Worm (Caenorhabditis elegans) whole organism, mixed stage, embryonic: ENCODE measurements around the gene K09E9.4.
A peak's percentile ranks its signal among the peaks of the same experiment; 100 is the strongest.

Experiments used
- M03D4.4 ChIP-seq: sonication (generic microtip); optimal IDR thresholded peaks from 2 replicates; lab custom pipeline; 2017; ENCODE audit warnings: mild to moderate bottlenecking, missing genetic modification characterization, missing compliant biosample characterization
- bed-3 ChIP-seq: fragments of 200-800 bp; sonication (Bioruptor generic); optimal IDR thresholded peaks from 3 replicates; lab custom pipeline; 2018; ENCODE audit warnings: mild to moderate bottlenecking, missing genetic modification characterization, moderate library complexity, missing compliant biosample characterization
- blmp-1 ChIP-seq: fragments of 150-350 bp; optimal IDR thresholded peaks from 2 replicates; lab custom pipeline; 2014; ENCODE audit warnings: missing biosample characterization, missing genetic modification characterization
- ceh-39 ChIP-seq: fragments of 150-350 bp; optimal IDR thresholded peaks from 2 replicates; lab custom pipeline; 2014; ENCODE audit warnings: missing biosample characterization, missing genetic modification characterization
- ceh-43 ChIP-seq: fragments of 200-800 bp; sonication (Bioruptor generic); optimal IDR thresholded peaks from 2 replicates; lab custom pipeline; 2018; ENCODE audit warnings: mild to moderate bottlenecking, missing genetic modification characterization, moderate library complexity, missing compliant biosample characterization
- ceh-83 ChIP-seq: fragments of 200-800 bp; sonication (Bioruptor generic); optimal IDR thresholded peaks from 2 replicates; lab custom pipeline; 2018; ENCODE audit warnings: mild to moderate bottlenecking, missing genetic modification characterization, missing compliant biosample characterization
- ces-1 ChIP-seq: fragments of 150-350 bp; optimal IDR thresholded peaks from 2 replicates; lab custom pipeline; 2014; ENCODE audit warnings: missing biosample characterization, missing genetic modification reagents, missing genetic modification characterization
- cnd-1 ChIP-seq: fragments of 200-800 bp; sonication (Bioruptor generic); optimal IDR thresholded peaks from 2 replicates; lab custom pipeline; 2018; ENCODE audit warnings: mild to moderate bottlenecking, missing genetic modification characterization, missing compliant biosample characterization
- drap-1 ChIP-seq: fragments of 200-800 bp; sonication (Bioruptor generic); optimal IDR thresholded peaks from 3 replicates; lab custom pipeline; 2018; ENCODE audit warnings: mild to moderate bottlenecking, missing genetic modification characterization, missing compliant biosample characterization
- elt-1 ChIP-seq: sonication (generic microtip); optimal IDR thresholded peaks from 2 replicates; lab custom pipeline; 2017; ENCODE audit warnings: missing genetic modification characterization, mild to moderate bottlenecking, missing compliant biosample characterization, antibody characterized with exemption, moderate library complexity, borderline replicate concordance; ENCODE audit not compliant: insufficient read depth
- elt-3 ChIP-seq: fragments of 150-350 bp; optimal IDR thresholded peaks from 2 replicates; lab custom pipeline; 2014; ENCODE audit warnings: missing biosample characterization, missing genetic modification characterization
- flh-1 ChIP-seq: fragments of 200-800 bp; sonication (Bioruptor generic); optimal IDR thresholded peaks from 2 replicates; lab custom pipeline; 2018; ENCODE audit warnings: mild to moderate bottlenecking, missing genetic modification characterization, moderate library complexity, missing compliant biosample characterization
- ham-2 ChIP-seq: fragments of 200-800 bp; sonication (Bioruptor generic); optimal IDR thresholded peaks from 2 replicates; lab custom pipeline; 2018; ENCODE audit warnings: mild to moderate bottlenecking, missing genetic modification characterization, missing compliant biosample characterization
- hlh-1 ChIP-seq: fragments of 150-350 bp; optimal IDR thresholded peaks from 2 replicates; lab custom pipeline; 2014; ENCODE audit warnings: missing biosample characterization, missing genetic modification reagents, missing genetic modification characterization
- lin-13 ChIP-seq: fragments of 150-350 bp; optimal IDR thresholded peaks from 2 replicates; lab custom pipeline; 2014; ENCODE audit warnings: missing biosample characterization, missing genetic modification characterization
- lin-32 ChIP-seq: fragments of 200-800 bp; sonication (Bioruptor generic); optimal IDR thresholded peaks from 2 replicates; lab custom pipeline; 2018; ENCODE audit warnings: mild to moderate bottlenecking, missing genetic modification characterization, missing compliant biosample characterization
- lsy-2 ChIP-seq: fragments of 150-350 bp; optimal IDR thresholded peaks from 2 replicates; lab custom pipeline; 2014; ENCODE audit warnings: missing biosample characterization, missing genetic modification characterization
- mab-5 ChIP-seq: fragments of 150-350 bp; optimal IDR thresholded peaks from 2 replicates; lab custom pipeline; 2014; ENCODE audit warnings: missing biosample characterization, missing genetic modification characterization
- mep-1 ChIP-seq: fragments of 150-350 bp; optimal IDR thresholded peaks from 2 replicates; lab custom pipeline; 2017; ENCODE audit warnings: missing biosample characterization, missing genetic modification reagents, missing genetic modification characterization, inconsistent platforms
- mls-2 ChIP-seq: sonication (generic microtip); optimal IDR thresholded peaks from 2 replicates; lab custom pipeline; 2016; ENCODE audit warnings: mild to moderate bottlenecking, missing genetic modification characterization, moderate library complexity, missing compliant biosample characterization
- nhr-12 ChIP-seq: fragments of 150-350 bp; optimal IDR thresholded peaks from 2 replicates; lab custom pipeline; 2014; ENCODE audit warnings: missing biosample characterization, missing genetic modification characterization
- nhr-2 ChIP-seq: fragments of 150-350 bp; optimal IDR thresholded peaks from 2 replicates; lab custom pipeline; 2014; ENCODE audit warnings: missing biosample characterization, missing genetic modification characterization
- nhr-237 ChIP-seq: fragments of 150-350 bp; optimal IDR thresholded peaks from 2 replicates; lab custom pipeline; 2014; ENCODE audit warnings: missing biosample characterization, missing genetic modification characterization
- nhr-28 ChIP-seq: fragments of 150-350 bp; optimal IDR thresholded peaks from 2 replicates; lab custom pipeline; 2014; ENCODE audit warnings: missing biosample characterization, missing genetic modification characterization
- nhr-76 ChIP-seq: sonication (generic microtip); optimal IDR thresholded peaks from 2 replicates; lab custom pipeline; 2017; ENCODE audit warnings: missing biosample characterization, missing genetic modification characterization
- pha-4 ChIP-seq: fragments of 150-350 bp; optimal IDR thresholded peaks from 2 replicates; lab custom pipeline; 2018; ENCODE audit warnings: missing biosample characterization, missing genetic modification reagents, missing genetic modification characterization
- sem-2 ChIP-seq: fragments of 200-800 bp; sonication (Bioruptor generic); optimal IDR thresholded peaks from 2 replicates; lab custom pipeline; 2018; ENCODE audit warnings: mild to moderate bottlenecking, missing genetic modification characterization, missing compliant biosample characterization
- snpc-4 ChIP-seq: fragments of 150-350 bp; optimal IDR thresholded peaks from 2 replicates; lab custom pipeline; 2014; ENCODE audit warnings: missing biosample characterization, missing genetic modification characterization
- sptf-1 ChIP-seq: sonication (generic microtip); optimal IDR thresholded peaks from 2 replicates; lab custom pipeline; 2017; ENCODE audit warnings: mild to moderate bottlenecking, missing genetic modification characterization, moderate library complexity, missing compliant biosample characterization
- tbx-8 ChIP-seq: fragments of 200-800 bp; sonication (Bioruptor generic); optimal IDR thresholded peaks from 2 replicates; lab custom pipeline; 2018; ENCODE audit warnings: mild to moderate bottlenecking, missing genetic modification characterization, moderate library complexity, missing compliant biosample characterization
- unc-120 ChIP-seq: sonication (generic microtip); optimal IDR thresholded peaks from 2 replicates; lab custom pipeline; 2017; ENCODE audit warnings: missing genetic modification characterization, missing compliant biosample characterization; ENCODE audit not compliant: poor library complexity, severe bottlenecking
- unc-39 ChIP-seq: fragments of 150-350 bp; optimal IDR thresholded peaks from 2 replicates; lab custom pipeline; 2014; ENCODE audit warnings: missing biosample characterization, missing genetic modification characterization
- unc-62 ChIP-seq: fragments of 150-350 bp; optimal IDR thresholded peaks from 2 replicates; lab custom pipeline; 2014; ENCODE audit warnings: missing biosample characterization, missing genetic modification reagents, missing genetic modification characterization
- zip-8 ChIP-seq: fragments of 150-350 bp; optimal IDR thresholded peaks from 2 replicates; lab custom pipeline; 2014; ENCODE audit warnings: missing biosample characterization, missing genetic modification characterization
- ztf-11 ChIP-seq: fragments of 150-350 bp; optimal IDR thresholded peaks from 2 replicates; lab custom pipeline; 2014; ENCODE audit warnings: missing biosample characterization, missing genetic modification characterization

The K09E9.4 gene

DNA sequence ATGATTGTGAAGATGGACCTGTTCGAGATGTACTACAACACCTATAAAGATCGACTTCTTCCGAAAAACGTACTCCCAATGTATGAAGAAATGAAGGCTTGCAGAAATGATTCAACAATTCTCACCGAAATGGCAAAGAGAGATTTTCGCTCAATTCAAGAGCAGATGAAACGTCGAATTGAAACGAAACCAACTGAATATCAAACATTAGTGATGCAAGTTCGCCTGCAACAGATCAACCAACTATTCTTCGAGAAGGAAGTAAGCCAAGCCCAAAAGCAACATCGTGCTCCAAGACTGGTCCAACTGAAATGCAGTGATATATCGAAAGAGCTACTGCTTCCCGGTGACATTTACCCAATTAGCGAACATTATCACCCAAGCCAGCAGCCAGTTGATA lies 20.5 kb downstream of the K09E9.4 start:
- TF ChIP-seq lin-32 (GFP tag; lab: Kevin White, UChicago) (no peak), M03D4.4 (tag; lab: Kevin White, UChicago) (no peak), ceh-43 (GFP tag; lab: Kevin White, UChicago) (no peak), tbx-8 (GFP tag; lab: Kevin White, UChicago) (no peak), nhr-2 (tag; lab: Kevin White, UChicago) (no peak), elt-3 (tag; lab: Kevin White, UChicago) (no peak), elt-1 (tag; lab: Kevin White, UChicago) (no peak), ceh-83 (GFP tag; lab: Kevin White, UChicago) (no peak), nhr-28 (no peak), ceh-39 (tag; lab: Kevin White, UChicago) (no peak), flh-1 (GFP tag; lab: Kevin White, UChicago) (no peak), unc-39 (tag; lab: Kevin White, UChicago) (no peak), snpc-4 (no peak), lsy-2 (tag; lab: Kevin White, UChicago) (no peak)

- TF ChIP-seq blmp-1 (tag; lab: Kevin White, UChicago) (no peak), nhr-76 (tag; lab: Kevin White, UChicago) (no peak), flh-1 (GFP tag; lab: Kevin White, UChicago) (no peak), ham-2 (GFP tag; lab: Kevin White, UChicago) (no peak)
Observed at ce11 chrX:15608593-15608992, 21.6 kb downstream of the K09E9.4 start.

DNA sequence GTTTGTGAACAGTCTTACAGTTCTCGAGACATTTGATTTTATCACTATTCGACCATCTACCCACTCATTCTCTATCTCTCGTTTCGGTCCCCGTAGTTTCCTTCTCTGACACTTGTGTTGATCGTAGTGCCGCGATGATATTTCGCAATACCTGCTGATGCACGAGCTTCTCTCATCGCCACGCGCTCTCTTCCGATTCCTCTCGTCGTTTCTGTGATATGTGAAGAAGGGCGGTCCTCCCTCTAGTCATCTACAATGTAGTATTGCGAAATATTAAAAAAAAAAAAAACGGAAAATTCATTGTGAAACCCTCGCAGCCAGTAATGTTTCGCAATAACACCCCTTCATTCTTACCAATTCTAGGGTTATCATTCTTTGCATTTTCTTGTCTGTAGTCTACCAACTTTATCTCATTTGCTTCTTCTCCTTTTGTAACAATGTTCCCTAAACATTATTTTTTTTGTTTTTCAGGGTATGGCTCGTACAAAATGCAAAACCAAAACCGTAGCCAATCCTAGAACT lies 22.7 kb downstream of the K09E9.4 start, which contains the start of gene nipi-3:
nipi-3 (plus strand) TSS at position 472 of the 522 bp plus-strand sequence.
- peak; percentile 23 for TF ChIP-seq elt-1 (tag; lab: Kevin White, UChicago)
- no peak for TF ChIP-seq mep-1 (tag; lab: Kevin White, UChicago)
- no peak for TF ChIP-seq ceh-43 (GFP tag; lab: Kevin White, UChicago)
- no peak for TF ChIP-seq sptf-1 (tag; lab: Kevin White, UChicago)
- TF ChIP-seq nhr-237: peak; percentile 96
- TF ChIP-seq hlh-1 (tag; lab: Kevin White, UChicago): peak; percentile 41
- no peak for TF ChIP-seq sem-2 (GFP tag; lab: Kevin White, UChicago)
- TF ChIP-seq bed-3 (GFP tag; lab: Kevin White, UChicago): no peak
- TF ChIP-seq nhr-76 (tag; lab: Kevin White, UChicago): no peak
- no peak for TF ChIP-seq ceh-83 (GFP tag; lab: Kevin White, UChicago)
- no peak for TF ChIP-seq snpc-4
- TF ChIP-seq mab-5 (tag; lab: Kevin White, UChicago): no peak
- no peak for TF ChIP-seq unc-39 (tag; lab: Kevin White, UChicago)
- no peak for TF ChIP-seq tbx-8 (GFP tag; lab: Kevin White, UChicago)
- TF ChIP-seq ces-1 (GFP tag; lab: Kevin White, UChicago): peak; percentile 5
- peak; percentile 64 for TF ChIP-seq nhr-28
- TF ChIP-seq elt-3 (tag; lab: Kevin White, UChicago): peak; percentile 87
- TF ChIP-seq pha-4 (tag; lab: Kevin White, UChicago): peak; percentile 64
- no peak for TF ChIP-seq cnd-1 (tag; lab: Kevin White, UChicago)
- peak; percentile 88 for TF ChIP-seq unc-62 (GFP tag; lab: Kevin White, UChicago)
- no peak for TF ChIP-seq zip-8 (tag; lab: Kevin White, UChicago)
- peak; percentile 25 for TF ChIP-seq lsy-2 (tag; lab: Kevin White, UChicago)
- no peak for TF ChIP-seq ham-2 (GFP tag; lab: Kevin White, UChicago)

ce11 chrX:15606585-15607276 lies 23.5 kb downstream of the K09E9.4 start, which contains the start of gene rab-14:
Gene rab-14 (minus strand): TSS chrX:15606635.
- peak; percentile 44 for TF ChIP-seq hlh-1 (tag; lab: Kevin White, UChicago)
- TF ChIP-seq unc-62 (GFP tag; lab: Kevin White, UChicago): no peak
- no peak for TF ChIP-seq tbx-8 (GFP tag; lab: Kevin White, UChicago)
- TF ChIP-seq sptf-1 (tag; lab: Kevin White, UChicago): no peak
- no peak for TF ChIP-seq ceh-83 (GFP tag; lab: Kevin White, UChicago)
- no peak for TF ChIP-seq nhr-28
- TF ChIP-seq ztf-11: no peak
- no peak for TF ChIP-seq elt-3 (tag; lab: Kevin White, UChicago)
- TF ChIP-seq nhr-76 (tag; lab: Kevin White, UChicago): no peak
- no peak for TF ChIP-seq unc-39 (tag; lab: Kevin White, UChicago)
- TF ChIP-seq ham-2 (GFP tag; lab: Kevin White, UChicago): no peak
- TF ChIP-seq cnd-1 (tag; lab: Kevin White, UChicago): peak; percentile 55
- peak; percentile 79 for TF ChIP-seq pha-4 (tag; lab: Kevin White, UChicago)
- TF ChIP-seq nhr-12: no peak
- TF ChIP-seq zip-8 (tag; lab: Kevin White, UChicago): no peak
- no peak for TF ChIP-seq elt-1 (tag; lab: Kevin White, UChicago)
- TF ChIP-seq M03D4.4 (tag; lab: Kevin White, UChicago): peak; percentile 44
- TF ChIP-seq blmp-1 (tag; lab: Kevin White, UChicago): peak; percentile 30
- peak; percentile 67 for TF ChIP-seq lin-13 (tag; lab: Kevin White, UChicago)
- TF ChIP-seq sem-2 (GFP tag; lab: Kevin White, UChicago): no peak
- no peak for TF ChIP-seq nhr-2 (tag; lab: Kevin White, UChicago)
- peak; percentile 70 for TF ChIP-seq mep-1 (tag; lab: Kevin White, UChicago)
- peak; percentile 98 for TF ChIP-seq ceh-39 (tag; lab: Kevin White, UChicago)
- TF ChIP-seq nhr-237: no peak
- peak; percentile 46 for TF ChIP-seq drap-1 (GFP tag; lab: Kevin White, UChicago)
- TF ChIP-seq snpc-4: no peak
- no peak for TF ChIP-seq ceh-43 (GFP tag; lab: Kevin White, UChicago)
- TF ChIP-seq unc-120 (tag; lab: Kevin White, UChicago): peak; percentile 69
- TF ChIP-seq mab-5 (tag; lab: Kevin White, UChicago): no peak
- peak; percentile 51 for TF ChIP-seq mls-2 (tag; lab: Kevin White, UChicago)
- TF ChIP-seq flh-1 (GFP tag; lab: Kevin White, UChicago): no peak
- peak; percentile 47 for TF ChIP-seq ces-1 (GFP tag; lab: Kevin White, UChicago)
- peak; percentile 14 for TF ChIP-seq lsy-2 (tag; lab: Kevin White, UChicago)
- no peak for TF ChIP-seq lin-32 (GFP tag; lab: Kevin White, UChicago)
